Fruit fly (Drosophila melanogaster): ENCODE measurements around the gene Pi4KIIIalpha.

The Pi4KIIIalpha gene

dm6 chrX:2589446-2590038, 35.1 kb upstream of the Pi4KIIIalpha start:
- TF ChIP-seq brk (GFP tag; optimal IDR thresholded peaks at IDR 0.05) (no peak), Mio (GFP tag; optimal IDR thresholded peaks at IDR 0.05) (peak; percentile 84), foxo (GFP tag; optimal IDR thresholded peaks at IDR 0.05) (peak; percentile 83 to 98), CrebA (GFP tag; optimal IDR thresholded peaks at IDR 0.05; ENCODE audit: borderline replicate concordance) (no peak), Hnf4 (GFP tag; optimal IDR thresholded peaks at IDR 0.05) (peak; percentile 95), usp (GFP tag; optimal IDR thresholded peaks at IDR 0.05) (no peak), tai (GFP tag; optimal IDR thresholded peaks at IDR 0.05) (no peak), h (GFP tag; optimal IDR thresholded peaks at IDR 0.05) (peak; percentile 96), fru (GFP tag; optimal IDR thresholded peaks at IDR 0.05) (peak; percentile 96), woc (GFP tag; optimal IDR thresholded peaks at IDR 0.05) (peak; percentile 85), rgr (GFP tag; optimal IDR thresholded peaks at IDR 0.05) (peak; percentile 97), lola (GFP tag; optimal IDR thresholded peaks at IDR 0.05) (no peak), HLH106 (tag; optimal IDR thresholded peaks at IDR 0.05) (peak; percentile 94), jim (GFP tag; optimal IDR thresholded peaks at IDR 0.05) (peak; percentile 42), Dfd (GFP tag; optimal IDR thresholded peaks at IDR 0.05) (no peak), Rel (GFP tag; optimal IDR thresholded peaks at IDR 0.05) (peak; percentile 55), Rel (tag; optimal IDR thresholded peaks at IDR 0.05) (peak; percentile 40), N (GFP tag; optimal IDR thresholded peaks at IDR 0.05) (no peak), GATAd (GFP tag; optimal IDR thresholded peaks at IDR 0.05) (peak; percentile 72), dl (GFP tag; optimal IDR thresholded peaks at IDR 0.05; ENCODE audit: insufficient read depth in 1 of 2, partially characterized antibody in 2 of 2) (no peak), pan (optimal IDR thresholded peaks at IDR 0.05) (no peak), Jra (GFP tag; optimal IDR thresholded peaks at IDR 0.05) (peak; percentile 84), Hr78 (GFP tag; optimal IDR thresholded peaks at IDR 0.05) (no peak), dsf (GFP tag; optimal IDR thresholded peaks at IDR 0.05; ENCODE audit: borderline replicate concordance) (peak; percentile 64), CG9705 (GFP tag; optimal IDR thresholded peaks at IDR 0.05) (peak; percentile 36), ey (GFP tag; optimal IDR thresholded peaks at IDR 0.05) (peak; percentile 97), Sp1 (GFP tag; optimal IDR thresholded peaks at IDR 0.05) (peak; percentile 88), sv (GFP tag; optimal IDR thresholded peaks at IDR 0.05) (peak; percentile 89), OdsH (GFP tag; optimal IDR thresholded peaks at IDR 0.05) (peak; percentile 95), psq (GFP tag; optimal IDR thresholded peaks at IDR 0.05) (peak; percentile 89), Dif (GFP tag; optimal IDR thresholded peaks at IDR 0.05; ENCODE audit: partially characterized antibody) (no peak), dmrt93B (GFP tag; optimal IDR thresholded peaks at IDR 0.05) (peak; percentile 93), br (GFP tag; optimal IDR thresholded peaks at IDR 0.05) (peak; percentile 96), CG32264 (GFP tag; optimal IDR thresholded peaks at IDR 0.05) (peak; percentile 90), Hr83 (GFP tag; optimal IDR thresholded peaks at IDR 0.05; ENCODE audit: poor library complexity, severe bottlenecking) (peak; percentile 93), Myc (optimal IDR thresholded peaks at IDR 0.05) (no peak), Abd-B (GFP tag; optimal IDR thresholded peaks at IDR 0.05) (no peak), sage (GFP tag; optimal IDR thresholded peaks at IDR 0.05) (peak; percentile 90), Vsx2 (GFP tag; optimal IDR thresholded peaks at IDR 0.05; ENCODE audit: partially characterized antibody) (no peak)

dm6 chrX:2590607-2591006, 34.0 kb upstream of the Pi4KIIIalpha start:
- TF ChIP-seq CrebA (GFP tag; optimal IDR thresholded peaks at IDR 0.05; ENCODE audit: borderline replicate concordance) (no peak), GATAd (GFP tag; optimal IDR thresholded peaks at IDR 0.05) (no peak), lola (GFP tag; optimal IDR thresholded peaks at IDR 0.05) (no peak), tai (GFP tag; optimal IDR thresholded peaks at IDR 0.05) (no peak), CG9705 (GFP tag; optimal IDR thresholded peaks at IDR 0.05) (no peak), woc (GFP tag; optimal IDR thresholded peaks at IDR 0.05) (no peak), usp (GFP tag; optimal IDR thresholded peaks at IDR 0.05) (no peak), dsf (GFP tag; optimal IDR thresholded peaks at IDR 0.05; ENCODE audit: borderline replicate concordance) (no peak), Abd-B (GFP tag; optimal IDR thresholded peaks at IDR 0.05) (no peak), brk (GFP tag; optimal IDR thresholded peaks at IDR 0.05) (no peak), dl (GFP tag; optimal IDR thresholded peaks at IDR 0.05; ENCODE audit: insufficient read depth in 1 of 2, partially characterized antibody in 2 of 2) (no peak), br (GFP tag; optimal IDR thresholded peaks at IDR 0.05) (no peak), Hr78 (GFP tag; optimal IDR thresholded peaks at IDR 0.05) (no peak), psq (GFP tag; optimal IDR thresholded peaks at IDR 0.05) (no peak), foxo (GFP tag; optimal IDR thresholded peaks at IDR 0.05) (no peak), sv (GFP tag; optimal IDR thresholded peaks at IDR 0.05) (no peak), fru (GFP tag; optimal IDR thresholded peaks at IDR 0.05) (no peak), N (GFP tag; optimal IDR thresholded peaks at IDR 0.05) (no peak), Sp1 (GFP tag; optimal IDR thresholded peaks at IDR 0.05) (no peak), h (GFP tag; optimal IDR thresholded peaks at IDR 0.05) (no peak)

Measured in whole organism, wandering third instar larva.